Worm (Caenorhabditis elegans): Measurements from ENCODE around the gene dohh-1.
A peak's percentile ranks its signal among the peaks of the same experiment; 100 is the strongest.

ce11 chrII:10548778-10549671, 30.7 kb upstream of the dohh-1 start:
- TF ChIP-seq ztf-29 (GFP tag; IDR thresholded peaks at IDR 0.05) (peak; percentile 85), med-1 (GFP tag; optimal IDR thresholded peaks at IDR 0.05; ENCODE audit: insufficient read depth) (no peak), klf-2 (GFP tag; conservative IDR thresholded peaks at IDR 0.05) (no peak), cog-1 (tag; optimal IDR thresholded peaks at IDR 0.05) (no peak), flt-1 (GFP tag; IDR thresholded peaks at IDR 0.05) (peak; percentile 80), ztf-23 (GFP tag; IDR thresholded peaks at IDR 0.05) (peak; percentile 71; the same call in 1 of the 2 replicates), ref-1 (GFP tag; conservative IDR thresholded peaks at IDR 0.05) (no peak)
